Worm (Caenorhabditis elegans) whole organism, late embryonic: ENCODE results near the gene T28H11.7.

Experiments used
- F13H6.1 ChIP-seq: sonication (generic microtip); optimal IDR thresholded peaks from 2 replicates; lab custom pipeline; 2016; ENCODE audit warnings: missing genetic modification characterization, missing compliant biosample characterization
- K09A11.1 ChIP-seq: sonication (generic microtip); optimal IDR thresholded peaks from 2 replicates; lab custom pipeline; 2017; ENCODE audit warnings: antibody characterized with exemption, mild to moderate bottlenecking, missing genetic modification characterization, missing compliant biosample characterization; ENCODE audit not compliant: insufficient read depth
- Y22D7AL.16 ChIP-seq: sonication (generic microtip); optimal IDR thresholded peaks from 2 replicates; lab custom pipeline; 2016; ENCODE audit warnings: missing genetic modification characterization, missing compliant biosample characterization
- ahr-1 ChIP-seq: sonication (generic microtip); optimal IDR thresholded peaks from 2 replicates; lab custom pipeline; 2016; ENCODE audit warnings: missing genetic modification characterization, missing compliant biosample characterization
- ceh-14 ChIP-seq: sonication (generic microtip); optimal IDR thresholded peaks from 2 replicates; lab custom pipeline; 2016; ENCODE audit warnings: missing genotype, missing genetic modification characterization, missing compliant biosample characterization
- ceh-19 ChIP-seq: fragments of 200-800 bp; sonication (Bioruptor generic); optimal IDR thresholded peaks from 2 replicates; lab custom pipeline; 2018; ENCODE audit warnings: mild to moderate bottlenecking, missing genetic modification characterization, missing compliant biosample characterization
- ceh-2 ChIP-seq: sonication (generic microtip); optimal IDR thresholded peaks from 2 replicates; lab custom pipeline; 2016; ENCODE audit warnings: missing genotype, missing genetic modification characterization, missing compliant biosample characterization
- ceh-22 ChIP-seq: sonication (generic microtip); optimal IDR thresholded peaks from 2 replicates; lab custom pipeline; 2017; ENCODE audit warnings: missing biosample characterization, missing genetic modification characterization
- ceh-24 ChIP-seq: sonication (generic microtip); optimal IDR thresholded peaks from 2 replicates; lab custom pipeline; 2016; ENCODE audit warnings: mild to moderate bottlenecking, missing genetic modification characterization, missing compliant biosample characterization
- ceh-34 ChIP-seq: sonication (generic microtip); optimal IDR thresholded peaks from 2 replicates; lab custom pipeline; 2016; ENCODE audit warnings: mild to moderate bottlenecking, missing genetic modification characterization, missing compliant biosample characterization
- ceh-9 ChIP-seq: sonication (generic microtip); optimal IDR thresholded peaks from 2 replicates; lab custom pipeline; 2016; ENCODE audit warnings: mild to moderate bottlenecking, missing genetic modification characterization, inconsistent platforms, missing compliant biosample characterization
- che-1 ChIP-seq: sonication (generic microtip); optimal IDR thresholded peaks from 2 replicates; lab custom pipeline; 2016; ENCODE audit warnings: mild to moderate bottlenecking, missing genetic modification characterization, missing compliant biosample characterization
- dmd-4 ChIP-seq: sonication (generic microtip); optimal IDR thresholded peaks from 2 replicates; lab custom pipeline; 2016; ENCODE audit warnings: borderline replicate concordance, missing genetic modification characterization, missing compliant biosample characterization
- elt-4 ChIP-seq: sonication (generic microtip); optimal IDR thresholded peaks from 2 replicates; lab custom pipeline; 2016; ENCODE audit warnings: missing genetic modification characterization, missing compliant biosample characterization
- fax-1 ChIP-seq: sonication (generic microtip); optimal IDR thresholded peaks from 2 replicates; lab custom pipeline; 2016; ENCODE audit warnings: missing genotype, missing genetic modification characterization, missing compliant biosample characterization
- fkh-10 ChIP-seq: fragments of 150-350 bp; optimal IDR thresholded peaks from 2 replicates; lab custom pipeline; 2014; ENCODE audit warnings: missing biosample characterization, missing genetic modification reagents, missing genetic modification characterization
- fkh-6 ChIP-seq: sonication (generic microtip); optimal IDR thresholded peaks from 2 replicates; lab custom pipeline; 2016; ENCODE audit warnings: missing genetic modification characterization, missing compliant biosample characterization
- hlh-15 ChIP-seq: sonication (generic microtip); optimal IDR thresholded peaks from 2 replicates; lab custom pipeline; 2016; ENCODE audit warnings: missing genetic modification characterization, missing compliant biosample characterization
- hlh-6 ChIP-seq: sonication (generic microtip); optimal IDR thresholded peaks from 2 replicates; lab custom pipeline; 2016; ENCODE audit warnings: missing genotype, missing genetic modification characterization, missing compliant biosample characterization
- hlh-8 ChIP-seq: sonication (generic microtip); optimal IDR thresholded peaks from 2 replicates; lab custom pipeline; 2016; ENCODE audit warnings: missing genotype, missing genetic modification characterization, missing compliant biosample characterization
- madf-2 ChIP-seq: sonication (generic microtip); optimal IDR thresholded peaks from 2 replicates; lab custom pipeline; 2017; ENCODE audit warnings: missing genetic modification characterization, missing compliant biosample characterization
- mec-3 ChIP-seq: sonication (generic microtip); optimal IDR thresholded peaks from 2 replicates; lab custom pipeline; 2016; ENCODE audit warnings: borderline replicate concordance, missing genetic modification characterization, missing compliant biosample characterization
- nfya-1 ChIP-seq: sonication (generic microtip); optimal IDR thresholded peaks from 2 replicates; lab custom pipeline; 2017; ENCODE audit warnings: missing genetic modification characterization, mild to moderate bottlenecking, missing compliant biosample characterization, antibody characterized with exemption, moderate library complexity
- nhr-11 ChIP-seq: fragments of 150-350 bp; optimal IDR thresholded peaks from 2 replicates; lab custom pipeline; 2014; ENCODE audit warnings: missing biosample characterization, missing genetic modification characterization
- nhr-232 ChIP-seq: sonication (generic microtip); optimal IDR thresholded peaks from 2 replicates; lab custom pipeline; 2016; ENCODE audit warnings: missing genetic modification characterization, missing compliant biosample characterization
- npax-4 ChIP-seq: sonication (generic microtip); optimal IDR thresholded peaks from 2 replicates; lab custom pipeline; 2016; ENCODE audit warnings: missing genetic modification characterization, missing compliant biosample characterization
- odd-2 ChIP-seq: sonication (generic microtip); optimal IDR thresholded peaks from 2 replicates; lab custom pipeline; 2017; ENCODE audit warnings: antibody characterized with exemption, mild to moderate bottlenecking, missing genetic modification characterization, missing compliant biosample characterization
- pag-3 ChIP-seq: sonication (generic microtip); optimal IDR thresholded peaks from 2 replicates; lab custom pipeline; 2016; ENCODE audit warnings: missing compliant biosample characterization, missing genetic modification characterization, borderline replicate concordance
- pat-9 ChIP-seq: fragments of 200-800 bp; sonication (Bioruptor generic); optimal IDR thresholded peaks from 2 replicates; lab custom pipeline; 2018; ENCODE audit warnings: mild to moderate bottlenecking, missing genetic modification characterization, moderate library complexity, missing compliant biosample characterization
- pax-1 ChIP-seq: fragments of 150-350 bp; optimal IDR thresholded peaks from 2 replicates; lab custom pipeline; 2014; ENCODE audit warnings: missing biosample characterization, missing genetic modification characterization
- pqm-1 ChIP-seq: sonication (generic microtip); optimal IDR thresholded peaks from 2 replicates; lab custom pipeline; 2016; ENCODE audit warnings: missing genetic modification characterization, missing compliant biosample characterization
- sdc-2 ChIP-seq: sonication (generic microtip); optimal IDR thresholded peaks from 2 replicates; lab custom pipeline; 2016; ENCODE audit warnings: missing genotype, missing genetic modification characterization, missing compliant biosample characterization
- sox-2 ChIP-seq: fragments of 200-800 bp; sonication (Bioruptor generic); IDR thresholded peaks from 2 replicates; pipeline ENCODE4 v1.3.6; 2022; ENCODE audit warnings: missing genetic modification reagents, missing genetic modification characterization, missing compliant biosample characterization
- sox-4 ChIP-seq: sonication (generic microtip); optimal IDR thresholded peaks from 2 replicates; lab custom pipeline; 2017; ENCODE audit warnings: mild to moderate bottlenecking, missing genetic modification characterization, inconsistent platforms, missing compliant biosample characterization
- ttx-3 ChIP-seq: sonication (generic microtip); optimal IDR thresholded peaks from 2 replicates; lab custom pipeline; 2016; ENCODE audit warnings: missing genetic modification reagents, missing genetic modification characterization, missing compliant biosample characterization
- ztf-16 ChIP-seq: sonication (generic microtip); optimal IDR thresholded peaks from 2 replicates; lab custom pipeline; 2017; ENCODE audit warnings: missing genetic modification characterization, missing compliant biosample characterization

The T28H11.7 gene

ce11 chrIV:4982477-4982876 lies 34.5 kb downstream of the T28H11.7 start, which contains the start of gene E03H12.4:
TSS of gene E03H12.4 (plus strand) at chrIV:4982596.
- TF ChIP-seq mec-3 (tag; lab: Kevin White, UChicago) (no peak), fkh-10 (GFP tag; lab: Kevin White, UChicago) (no peak), Y22D7AL.16 (tag; lab: Kevin White, UChicago) (no peak), ceh-22 (tag; lab: Kevin White, UChicago) (no peak), sdc-2 (no peak), npax-4 (no peak), ceh-9 (tag; lab: Kevin White, UChicago) (no peak), odd-2 (tag; lab: Kevin White, UChicago) (no peak), hlh-15 (no peak), ceh-34 (no peak), madf-2 (tag; lab: Kevin White, UChicago) (no peak), nhr-232 (no peak), ceh-2 (tag; lab: Kevin White, UChicago) (no peak), fax-1 (tag; lab: Kevin White, UChicago) (no peak), ceh-14 (tag; lab: Kevin White, UChicago) (no peak)

DNA sequence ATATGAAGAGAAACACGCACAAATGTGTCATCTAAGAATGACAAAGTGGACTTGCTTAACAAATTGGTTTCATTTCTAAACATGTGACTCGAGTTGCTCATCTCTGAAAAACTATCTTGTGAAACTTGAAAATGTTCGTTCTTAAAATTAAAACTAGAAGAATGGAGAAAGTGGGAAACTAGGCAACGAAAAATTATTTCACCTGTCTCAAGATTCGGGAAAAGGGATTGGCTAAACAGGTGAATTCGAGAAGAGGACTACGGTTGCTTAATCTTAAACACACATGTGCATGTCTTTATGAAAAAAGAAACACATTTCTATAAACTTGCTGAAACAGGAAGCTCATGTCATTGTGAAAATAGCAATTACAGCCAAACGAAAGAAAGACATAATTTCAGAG lies 35.9 kb downstream of the T28H11.7 start, which contains the start of gene srz-24:
Gene srz-24 (minus strand): TSS at position 101 of the 400 bp plus-strand sequence.
- no peak for TF ChIP-seq sox-2 (GFP tag; lab: Robert Waterston, UW)

- no peak for TF ChIP-seq sdc-2
- TF ChIP-seq fkh-6, result no peak
- TF ChIP-seq ceh-9 (tag; lab: Kevin White, UChicago), result no peak
- no peak for TF ChIP-seq fkh-10 (GFP tag; lab: Kevin White, UChicago)
- no peak for TF ChIP-seq ceh-34
- no peak for TF ChIP-seq K09A11.1
- no peak for TF ChIP-seq ceh-19 (GFP tag; lab: Kevin White, UChicago)
- no peak for TF ChIP-seq F13H6.1 (tag; lab: Kevin White, UChicago)
- TF ChIP-seq ahr-1 (tag; lab: Kevin White, UChicago), result no peak
- TF ChIP-seq pax-1 (tag; lab: Kevin White, UChicago), result no peak
- no peak for TF ChIP-seq nhr-11 (tag; lab: Kevin White, UChicago)
- TF ChIP-seq ttx-3 (tag; lab: Kevin White, UChicago), result no peak
- no peak for TF ChIP-seq mec-3 (tag; lab: Kevin White, UChicago)
- no peak for TF ChIP-seq hlh-8 (tag; lab: Kevin White, UChicago)
- TF ChIP-seq sox-4, result no peak
- TF ChIP-seq, all 69 proteins: peak for 0
These were observed 39.7 kb downstream of the T28H11.7 start, which contains the start of gene E03H12.5 for ce11 chrIV:4977176-4977693. TSS of gene E03H12.5 (plus strand) at chrIV:4977226.

- no peak for TF ChIP-seq elt-4 (tag; lab: Kevin White, UChicago)
- no peak for TF ChIP-seq fax-1 (tag; lab: Kevin White, UChicago)
These were observed 41.0 kb downstream of the T28H11.7 start, which contains the start of gene Y9C9A.16 for ce11 chrIV:4975995-4976394. TSS of gene Y9C9A.16 (minus strand) at chrIV:4976125.

- TF ChIP-seq fax-1 (tag; lab: Kevin White, UChicago) (no peak), ceh-24 (tag; lab: Kevin White, UChicago) (no peak), dmd-4 (tag; lab: Kevin White, UChicago) (no peak), elt-4 (tag; lab: Kevin White, UChicago) (no peak), che-1 (tag; lab: Kevin White, UChicago) (no peak), pat-9 (no peak), fkh-6 (no peak), pag-3 (tag; lab: Kevin White, UChicago) (no peak), sdc-2 (no peak), ztf-16 (tag; lab: Kevin White, UChicago) (no peak), nhr-232 (no peak), hlh-6 (no peak), mec-3 (tag; lab: Kevin White, UChicago) (no peak), pqm-1 (tag; lab: Kevin White, UChicago) (no peak), ceh-9 (tag; lab: Kevin White, UChicago) (no peak), nfya-1 (no peak)
These were observed 47.6 kb downstream of the T28H11.7 start, which contains the start of gene Y9C9A.13 for ce11 chrIV:4969419-4969818. TSS of gene Y9C9A.13 (minus strand) at chrIV:4969519.
